Worm (Caenorhabditis elegans) whole organism, young adult: Measurements from ENCODE around the gene lgc-21.

Experiments used
- B0261.1 ChIP-seq: sonication (generic microtip); optimal IDR thresholded peaks from 2 replicates; lab custom pipeline; 2016; ENCODE audit warnings: mild to moderate bottlenecking, missing genetic modification characterization, moderate library complexity, missing compliant biosample characterization
- D2030.7 ChIP-seq: fragments of 200-800 bp; sonication (Bioruptor generic); IDR thresholded peaks from 2 replicates; pipeline ENCODE4 v1.3.6; 2022; ENCODE audit warnings: missing genetic modification reagents, missing genetic modification characterization, missing compliant biosample characterization
- F23B12.7 ChIP-seq: sonication (generic microtip); optimal IDR thresholded peaks from 2 replicates; lab custom pipeline; 2017; ENCODE audit warnings: missing genetic modification characterization, mild to moderate bottlenecking, missing compliant biosample characterization, antibody characterized with exemption, moderate library complexity; ENCODE audit not compliant: insufficient read depth
- F39B2.1 ChIP-seq: fragments of 200-800 bp; sonication (Bioruptor generic); IDR thresholded peaks from 2 replicates; pipeline ENCODE4 v1.3.6; 2022; ENCODE audit warnings: missing genetic modification reagents, missing genetic modification characterization, missing compliant biosample characterization
- F49E8.2 ChIP-seq: sonication (generic microtip); optimal IDR thresholded peaks from 3 replicates; lab custom pipeline; 2017; ENCODE audit warnings: missing genetic modification characterization, mild to moderate bottlenecking, missing compliant biosample characterization, antibody characterized with exemption, moderate library complexity; ENCODE audit not compliant: insufficient read depth
- Y53F4B.3 ChIP-seq: fragments of 200-800 bp; sonication (Bioruptor generic); IDR thresholded peaks from 2 replicates; pipeline ENCODE4 v1.3.6; 2022; ENCODE audit warnings: missing genetic modification reagents, missing genetic modification characterization, missing compliant biosample characterization
- ama-1 ChIP-seq, 3 experiments: fragments of 150-350 bp in 1 of 3; sonication (generic microtip) in 2 of 3; optimal IDR thresholded peaks; 2 replicates each; lab custom pipeline; 2014 to 2018; ENCODE audit warnings: missing biosample characterization in 2 of 3, missing genetic modification characterization in 2 of 3, missing genetic modification reagents in 2 of 3
- aptf-3 ChIP-seq: fragments of 200-800 bp; sonication (Bioruptor generic); IDR thresholded peaks from 2 replicates; pipeline ENCODE4 v1.3.6; 2022; ENCODE audit warnings: missing genetic modification characterization, missing compliant biosample characterization
- athp-1 ChIP-seq: sonication (generic microtip); optimal IDR thresholded peaks from 2 replicates; lab custom pipeline; 2017; ENCODE audit warnings: mild to moderate bottlenecking, missing genetic modification characterization, missing compliant biosample characterization
- attf-3 ChIP-seq: fragments of 200-800 bp; sonication (Bioruptor generic); conservative IDR thresholded peaks from 2 replicates; pipeline ENCODE4 v1.3.6; 2022; ENCODE audit warnings: missing genetic modification reagents, missing genetic modification characterization, missing compliant biosample characterization
- attf-6 ChIP-seq: fragments of 200-800 bp; sonication (Bioruptor generic); IDR thresholded peaks from 2 replicates; pipeline ENCODE4 v1.3.6; 2022; ENCODE audit warnings: missing genetic modification reagents, missing genetic modification characterization, missing compliant biosample characterization
- cebp-1 ChIP-seq, 2 experiments: fragments of 200-800 bp in 1 of 2; sonication (Bioruptor generic) in 1 of 2; sonication (generic microtip) in 1 of 2; IDR thresholded peaks in 1 of 2; optimal IDR thresholded peaks in 1 of 2; 2 replicates each; pipeline versions ENCODE4 v1.3.6 to Lab custom; 2017 to 2022; ENCODE audit warnings: missing compliant biosample characterization in 2 of 2, missing genetic modification characterization in 2 of 2, mild to moderate bottlenecking in 1 of 2, missing genetic modification reagents in 1 of 2, moderate library complexity in 1 of 2
- ceh-100 ChIP-seq: fragments of 200-800 bp; sonication (Bioruptor generic); IDR thresholded peaks from 2 replicates; pipeline ENCODE4 v1.3.6; 2022; ENCODE audit warnings: missing genetic modification reagents, missing genetic modification characterization, missing compliant biosample characterization
- ceh-40 ChIP-seq: fragments of 200-800 bp; sonication (Bioruptor generic); IDR thresholded peaks from 2 replicates; pipeline ENCODE4 v1.3.6; 2022; ENCODE audit warnings: missing genetic modification characterization, missing compliant biosample characterization
- die-1 ChIP-seq: sonication (generic microtip); optimal IDR thresholded peaks from 2 replicates; lab custom pipeline; 2016; ENCODE audit warnings: missing genotype, mild to moderate bottlenecking, missing genetic modification characterization, missing compliant biosample characterization
- dox-1 ChIP-seq: fragments of 200-800 bp; sonication (Bioruptor generic); IDR thresholded peaks from 2 replicates; pipeline ENCODE4 v1.3.6; 2022; ENCODE audit warnings: missing genetic modification reagents, missing genetic modification characterization, missing compliant biosample characterization
- dpff-1 ChIP-seq: sonication (generic microtip); optimal IDR thresholded peaks from 2 replicates; lab custom pipeline; 2017; ENCODE audit warnings: mild to moderate bottlenecking, missing genetic modification characterization, missing compliant biosample characterization
- dpl-1 ChIP-seq: fragments of 150-350 bp; optimal IDR thresholded peaks from 2 replicates; lab custom pipeline; 2014; ENCODE audit warnings: missing biosample characterization, missing genetic modification reagents, missing genetic modification characterization
- egl-18 ChIP-seq: fragments of 200-800 bp; sonication (Bioruptor generic); IDR thresholded peaks from 2 replicates; pipeline ENCODE4 v1.3.6; 2022; ENCODE audit warnings: missing genetic modification reagents, missing genetic modification characterization, missing compliant biosample characterization
- ets-4 ChIP-seq: fragments of 200-800 bp; sonication (Bioruptor generic); optimal IDR thresholded peaks from 2 replicates; lab custom pipeline; 2018; ENCODE audit warnings: mild to moderate bottlenecking, missing genetic modification characterization, missing compliant biosample characterization
- him-1 ChIP-seq: sonication (generic microtip); optimal IDR thresholded peaks from 2 replicates; lab custom pipeline; 2016; ENCODE audit warnings: missing genotype, missing genetic modification reagents, missing genetic modification characterization, missing compliant biosample characterization
- hlh-12 ChIP-seq: sonication (generic microtip); optimal IDR thresholded peaks from 2 replicates; lab custom pipeline; 2016; ENCODE audit warnings: missing genetic modification characterization, missing compliant biosample characterization
- hlh-26 ChIP-seq: fragments of 200-800 bp; sonication (Bioruptor generic); conservative IDR thresholded peaks from 2 replicates; pipeline ENCODE4 v1.3.6; 2022; ENCODE audit warnings: missing genetic modification reagents, missing genetic modification characterization, missing compliant biosample characterization
- hmg-20 ChIP-seq: fragments of 200-800 bp; sonication (Bioruptor generic); IDR thresholded peaks from 2 replicates; pipeline ENCODE4 v1.3.6; 2022; ENCODE audit warnings: missing genetic modification reagents, missing genetic modification characterization, missing compliant biosample characterization
- hrde-1 ChIP-seq: sonication (generic microtip); optimal IDR thresholded peaks from 2 replicates; lab custom pipeline; 2016; ENCODE audit warnings: missing genetic modification characterization, mild to moderate bottlenecking, missing compliant biosample characterization, moderate library complexity, missing genotype, missing genetic modification reagents, borderline replicate concordance
- lin-26 ChIP-seq: fragments of 200-800 bp; sonication (Bioruptor generic); IDR thresholded peaks from 2 replicates; pipeline ENCODE4 v1.3.6; 2022; ENCODE audit warnings: missing genetic modification reagents, missing genetic modification characterization, missing compliant biosample characterization
- lin-54 ChIP-seq: fragments of 200-800 bp; sonication (Bioruptor generic); optimal IDR thresholded peaks from 2 replicates; lab custom pipeline; 2018; ENCODE audit warnings: mild to moderate bottlenecking, missing genetic modification characterization, missing compliant biosample characterization
- lsl-1 ChIP-seq: fragments of 200-800 bp; sonication (Bioruptor generic); optimal IDR thresholded peaks from 2 replicates; lab custom pipeline; 2018; ENCODE audit warnings: mild to moderate bottlenecking, missing genetic modification characterization, moderate library complexity, missing compliant biosample characterization
- madf-10 ChIP-seq: sonication (generic microtip); optimal IDR thresholded peaks from 2 replicates; lab custom pipeline; 2016; ENCODE audit warnings: mild to moderate bottlenecking, missing genetic modification characterization, missing compliant biosample characterization
- madf-3 ChIP-seq: fragments of 200-800 bp; sonication (Bioruptor generic); IDR thresholded peaks from 2 replicates; pipeline ENCODE4 v1.3.6; 2022; ENCODE audit warnings: missing genetic modification reagents, missing genetic modification characterization, missing compliant biosample characterization
- madf-6 ChIP-seq: fragments of 200-800 bp; sonication (Bioruptor generic); IDR thresholded peaks from 2 replicates; pipeline ENCODE4 v1.3.6; 2022; ENCODE audit warnings: missing genetic modification reagents, missing genetic modification characterization, missing compliant biosample characterization
- mcd-1 ChIP-seq: fragments of 200-800 bp; sonication (Bioruptor generic); IDR thresholded peaks from 2 replicates; pipeline ENCODE4 v1.3.6; 2022; ENCODE audit warnings: missing genetic modification reagents, missing genetic modification characterization, missing compliant biosample characterization
- mel-28 ChIP-seq: sonication (generic microtip); optimal IDR thresholded peaks from 2 replicates; lab custom pipeline; 2016; ENCODE audit warnings: borderline replicate concordance, mild to moderate bottlenecking, missing genetic modification characterization, missing compliant biosample characterization
- mes-4 ChIP-seq: sonication (generic microtip); optimal IDR thresholded peaks from 2 replicates; lab custom pipeline; 2016; ENCODE audit warnings: missing genotype, missing genetic modification characterization, missing compliant biosample characterization
- nhr-27 ChIP-seq: fragments of 200-800 bp; sonication (Bioruptor generic); optimal IDR thresholded peaks from 2 replicates; lab custom pipeline; 2018; ENCODE audit warnings: mild to moderate bottlenecking, missing genetic modification characterization, moderate library complexity, missing compliant biosample characterization
- rec-8 ChIP-seq, 2 experiments: sonication (generic microtip); optimal IDR thresholded peaks; 2 replicates each; lab custom pipeline; 2016; ENCODE audit warnings: mild to moderate bottlenecking in 2 of 2, missing genetic modification characterization in 2 of 2, missing genetic modification reagents in 2 of 2, missing genotype in 2 of 2, missing biosample characterization in 1 of 2, missing compliant biosample characterization in 1 of 2, moderate library complexity in 1 of 2
- snpc-1.1 ChIP-seq: sonication (generic microtip); optimal IDR thresholded peaks from 2 replicates; lab custom pipeline; 2017; ENCODE audit warnings: missing genetic modification characterization, mild to moderate bottlenecking, missing compliant biosample characterization, antibody characterized with exemption, moderate library complexity, missing genotype, missing genetic modification reagents; ENCODE audit not compliant: insufficient read depth
- snpc-4 ChIP-seq, 5 experiments: fragments of 150-350 bp in 1 of 5; sonication (generic microtip) in 4 of 5; optimal IDR thresholded peaks; 2 replicates each; lab custom pipeline; 2014 to 2018; ENCODE audit warnings: missing genetic modification characterization in 5 of 5, missing biosample characterization in 3 of 5, antibody characterized with exemption in 2 of 5, mild to moderate bottlenecking in 2 of 5, missing compliant biosample characterization in 2 of 5, missing genotype in 2 of 5, moderate library complexity in 2 of 5, missing genetic modification reagents in 1 of 5
- tbx-9 ChIP-seq: sonication (generic microtip); optimal IDR thresholded peaks from 2 replicates; lab custom pipeline; 2016; ENCODE audit warnings: borderline replicate concordance, missing genetic modification characterization, inconsistent platforms, missing compliant biosample characterization
- zim-3 ChIP-seq: sonication (generic microtip); optimal IDR thresholded peaks from 2 replicates; lab custom pipeline; 2017; ENCODE audit warnings: mild to moderate bottlenecking, missing genetic modification characterization, moderate library complexity, missing compliant biosample characterization
- ztf-18 ChIP-seq: sonication (generic microtip); optimal IDR thresholded peaks from 2 replicates; lab custom pipeline; 2016; ENCODE audit warnings: missing genotype, mild to moderate bottlenecking, missing genetic modification characterization, missing compliant biosample characterization
- ztf-25 ChIP-seq: fragments of 200-800 bp; sonication (Bioruptor generic); IDR thresholded peaks from 2 replicates; pipeline ENCODE4 v1.3.6; 2022; ENCODE audit warnings: missing genetic modification reagents, missing genetic modification characterization, missing compliant biosample characterization
- ztf-26 ChIP-seq: sonication (generic microtip); optimal IDR thresholded peaks from 2 replicates; lab custom pipeline; 2017; ENCODE audit warnings: missing genetic modification characterization, missing compliant biosample characterization
- ztf-28 ChIP-seq: fragments of 200-800 bp; sonication (Bioruptor generic); IDR thresholded peaks from 2 replicates; pipeline ENCODE4 v1.3.6; 2022; ENCODE audit warnings: missing genetic modification reagents, missing genetic modification characterization, missing compliant biosample characterization
- ztf-3 ChIP-seq: fragments of 200-800 bp; sonication (Bioruptor generic); optimal IDR thresholded peaks from 2 replicates; lab custom pipeline; 2018; ENCODE audit warnings: mild to moderate bottlenecking, missing genetic modification characterization, missing compliant biosample characterization

The lgc-21 gene

DNA sequence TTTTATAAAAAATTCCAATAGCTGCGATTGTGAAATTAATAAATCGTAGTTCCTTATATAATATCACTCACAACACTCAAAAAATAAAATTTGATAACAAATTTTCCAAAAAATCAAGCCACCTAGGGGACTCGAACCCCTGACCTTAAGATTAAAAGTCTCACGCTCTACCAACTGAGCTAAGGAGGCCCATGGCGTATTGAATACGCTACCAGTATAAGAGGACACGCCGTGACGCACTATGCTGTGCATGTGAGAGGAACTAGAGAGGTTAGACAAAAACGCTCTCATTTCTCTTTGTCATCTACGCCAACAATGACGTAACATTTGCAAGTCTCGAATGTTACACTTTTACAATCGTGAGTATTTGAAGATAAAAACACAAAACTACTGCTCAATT, 4.0 kb downstream of the lgc-21 start (continued):
- TF ChIP-seq egl-18 (GFP tag; lab: Robert Waterston, UW) (peak; percentile 84), hmg-20 (GFP tag; lab: Robert Waterston, UW) (peak; percentile 80), madf-3 (GFP tag; lab: Robert Waterston, UW) (peak; percentile 78; the same call in 1 of the 2 replicates), hlh-12 (peak; percentile 76), zim-3 (tag; lab: Kevin White, UChicago) (peak; percentile 88), snpc-1.1 (tag; lab: Kevin White, UChicago) (peak; percentile 65), ztf-25 (peak; percentile 98), attf-3 (GFP tag; lab: Robert Waterston, UW) (peak; percentile 56; the same call in 1 of the 2 replicates), Y53F4B.3 (GFP tag; lab: Robert Waterston, UW) (peak; percentile 66; the same call in 1 of the 2 replicates), athp-1 (tag; lab: Kevin White, UChicago) (peak; percentile 92), madf-10 (peak; percentile 91), ets-4 (GFP tag; lab: Kevin White, UChicago) (peak; percentile 36), snpc-4 (GFP tag; optimal IDR thresholded peaks at IDR 0.05; lab: Kevin White, UChicago) (peak; percentile 84), snpc-4 (tag; optimal IDR thresholded peaks at IDR 0.05; lab: Kevin White, UChicago) (peak; percentile 66 to 88 (median 84)), attf-6 (GFP tag; lab: Robert Waterston, UW) (peak; percentile 69; the same call in 1 of the 2 replicates), ztf-3 (GFP tag; lab: Kevin White, UChicago) (peak; percentile 61), mes-4 (tag; lab: Kevin White, UChicago) (peak; percentile 73), dpl-1 (peak; percentile 39), tbx-9 (tag; lab: Kevin White, UChicago) (peak; percentile 84), lin-26 (GFP tag; lab: Robert Waterston, UW) (peak; percentile 99), nhr-27 (tag; lab: Kevin White, UChicago) (peak; percentile 91), ztf-28 (GFP tag; lab: Robert Waterston, UW) (peak; percentile 84), ztf-26 (tag; lab: Kevin White, UChicago) (peak; percentile 84), cebp-1 (GFP tag; IDR thresholded peaks at IDR 0.05; lab: Robert Waterston, UW) (peak; percentile 77), cebp-1 (tag; optimal IDR thresholded peaks at IDR 0.05; lab: Kevin White, UChicago) (peak; percentile 90), die-1 (peak; percentile 97), F49E8.2 (tag; lab: Kevin White, UChicago) (peak; percentile 30), ztf-18 (tag; lab: Kevin White, UChicago) (peak; percentile 83), ama-1 (optimal IDR thresholded peaks at IDR 0.05; lab: Kevin White, UChicago) (peak; percentile 15), ama-1 (GFP tag; optimal IDR thresholded peaks at IDR 0.05; lab: Kevin White, UChicago) (peak; percentile 70 to 95), madf-6 (GFP tag; lab: Robert Waterston, UW) (no peak; the same call in 1 of the 2 replicates), rec-8 (tag; optimal IDR thresholded peaks at IDR 0.05; lab: Kevin White, UChicago) (peak; percentile 72 to 89), mel-28 (peak; percentile 77), F39B2.1 (GFP tag; lab: Robert Waterston, UW) (peak; percentile 62; the same call in 1 of the 2 replicates), F23B12.7 (tag; lab: Kevin White, UChicago) (peak; percentile 87), dpff-1 (tag; lab: Kevin White, UChicago) (no peak), hlh-26 (GFP tag; lab: Robert Waterston, UW) (0 out of 2 replicates have a peak, but pooled peaks have one; percentile 49), mcd-1 (GFP tag; lab: Robert Waterston, UW) (no peak; the same call in none of the 2 replicates), D2030.7 (GFP tag; lab: Robert Waterston, UW) (peak; percentile 83), lsl-1 (peak; percentile 41), hrde-1 (tag; lab: Kevin White, UChicago) (peak; percentile 60), ceh-40 (GFP tag; lab: Robert Waterston, UW) (peak; percentile 88), dox-1 (GFP tag; lab: Robert Waterston, UW) (peak; percentile 92), him-1 (peak; percentile 86), B0261.1 (peak; percentile 99), lin-54 (GFP tag; lab: Kevin White, UChicago) (peak; percentile 74), aptf-3 (GFP tag; lab: Robert Waterston, UW) (peak; percentile 95), ceh-100 (GFP tag; lab: Robert Waterston, UW) (peak; percentile 82)
